Fruit fly (Drosophila melanogaster) whole organism, embryonic: ENCODE measurements around the gene CG13369.

Experiments
- Adf1 ChIP-seq: fragments of 200-800 bp; sonication (Bioruptor generic); IDR thresholded peaks from 2 replicates; pipeline ENCODE4 v1.3.6; 2022; ENCODE audit warnings: missing biosample characterization, missing genetic modification characterization
- B-H1 ChIP-seq: fragments of 200-800 bp; sonication (Bioruptor generic); IDR thresholded peaks from 3 replicates; pipeline ENCODE4 v1.3.6; 2022; ENCODE audit warnings: missing biosample characterization, missing genetic modification characterization
- Blimp-1 ChIP-seq: fragments of 200-800 bp; sonication (Bioruptor generic); optimal IDR thresholded peaks from 3 replicates; lab custom pipeline; 2018; ENCODE audit warnings: missing biosample characterization, missing genetic modification characterization, mild to moderate bottlenecking, moderate library complexity, missing genetic modification reagents
- CG10321 ChIP-seq: fragments of 200-800 bp; sonication (Bioruptor generic); IDR thresholded peaks from 2 replicates; pipeline ENCODE4 v1.3.6; 2022; ENCODE audit warnings: missing biosample characterization, missing genetic modification characterization
- CG12071 ChIP-seq: fragments of 200-800 bp; sonication (Bioruptor generic); optimal IDR thresholded peaks from 3 replicates; lab custom pipeline; 2018; ENCODE audit warnings: missing biosample characterization, mild to moderate bottlenecking, missing genetic modification characterization
- CG13287 ChIP-seq: fragments of 200-800 bp; sonication (Bioruptor generic); IDR thresholded peaks from 2 replicates; pipeline ENCODE4 v1.3.6; 2022; ENCODE audit warnings: missing biosample characterization, missing genetic modification characterization; ENCODE audit not compliant: partially characterized antibody
- CG17361 ChIP-seq: fragments of 200-800 bp; sonication (Bioruptor generic); IDR thresholded peaks from 3 replicates; pipeline ENCODE4 v1.3.6; 2022; ENCODE audit warnings: missing biosample characterization, missing genetic modification characterization
- CG17829 ChIP-seq: fragments of 200-800 bp; optimal IDR thresholded peaks from 2 replicates; lab custom pipeline; 2019; ENCODE audit warnings: missing biosample characterization, mild to moderate bottlenecking, missing genetic modification characterization, moderate library complexity
- CG1832 ChIP-seq: fragments of 200-800 bp; sonication (Bioruptor generic); optimal IDR thresholded peaks from 2 replicates; lab custom pipeline; 2017; ENCODE audit warnings: missing biosample characterization, mild to moderate bottlenecking, missing genetic modification characterization, inconsistent platforms
- CG32772 ChIP-seq: fragments of 200-800 bp; sonication (Bioruptor generic); IDR thresholded peaks from 2 replicates; pipeline ENCODE4 v1.3.6; 2022; ENCODE audit warnings: missing biosample characterization, missing genetic modification characterization
- CG4360 ChIP-seq: fragments of 200-800 bp; sonication (Bioruptor generic); IDR thresholded peaks from 2 replicates; pipeline ENCODE4 v1.3.6; 2022; ENCODE audit warnings: missing biosample characterization, missing genetic modification characterization
- CG43689 ChIP-seq: fragments of 200-800 bp; sonication (Bioruptor generic); IDR thresholded peaks from 2 replicates; pipeline ENCODE4 v1.3.6; 2022; ENCODE audit warnings: missing biosample characterization, missing genetic modification characterization
- CG4730 ChIP-seq: fragments of 200-800 bp; sonication (Bioruptor generic); IDR thresholded peaks from 2 replicates; pipeline ENCODE4 v1.3.6; 2022; ENCODE audit warnings: missing biosample characterization, missing genetic modification characterization
- CG6654 ChIP-seq: fragments of 200-800 bp; sonication (Bioruptor generic); optimal IDR thresholded peaks from 2 replicates; lab custom pipeline; 2017; ENCODE audit warnings: missing biosample characterization, mild to moderate bottlenecking, missing genetic modification characterization
- CG7745 ChIP-seq: fragments of 200-800 bp; sonication (Bioruptor generic); optimal IDR thresholded peaks from 2 replicates; lab custom pipeline; 2018; ENCODE audit warnings: missing biosample characterization, mild to moderate bottlenecking, missing genetic modification characterization, moderate library complexity
- CG8359 ChIP-seq: fragments of 200-800 bp; sonication (Bioruptor generic); optimal IDR thresholded peaks from 2 replicates; lab custom pipeline; 2017; ENCODE audit warnings: missing biosample characterization, mild to moderate bottlenecking, missing genetic modification characterization, borderline replicate concordance
- CG8478 ChIP-seq: fragments of >200 bp; optimal IDR thresholded peaks from 2 replicates; lab custom pipeline; 2018
- CoRest ChIP-seq: fragments of 200-800 bp; sonication (Bioruptor generic); optimal IDR thresholded peaks from 3 replicates; lab custom pipeline; 2018; ENCODE audit warnings: missing biosample characterization, mild to moderate bottlenecking, missing genetic modification characterization, moderate library complexity
- Deaf1 ChIP-seq: fragments of 200-800 bp; optimal IDR thresholded peaks from 3 replicates; lab custom pipeline; 2019; ENCODE audit warnings: missing biosample characterization, mild to moderate bottlenecking, missing genetic modification characterization, moderate library complexity
- Dip2 ChIP-seq: fragments of 200-800 bp; sonication (Bioruptor generic); IDR thresholded peaks from 2 replicates; pipeline ENCODE4 v1.3.6; 2022; ENCODE audit warnings: missing biosample characterization, missing genetic modification characterization
- HHEX ChIP-seq: fragments of 200-800 bp; sonication (Bioruptor generic); optimal IDR thresholded peaks from 3 replicates; lab custom pipeline; 2017; ENCODE audit warnings: missing biosample characterization, mild to moderate bottlenecking, missing genetic modification characterization, missing genetic modification reagents
- HLH3B ChIP-seq: fragments of 200-800 bp; sonication (Bioruptor generic); IDR thresholded peaks from 2 replicates; pipeline ENCODE4 v1.3.6; 2022; ENCODE audit warnings: missing biosample characterization, missing genetic modification characterization
- Hr51 ChIP-seq, 2 experiments: fragments of 200-800 bp; sonication (Bioruptor generic); optimal IDR thresholded peaks; 2 replicates in 1 of 2; 3 replicates in 1 of 2; lab custom pipeline; 2016 to 2018; ENCODE audit warnings: missing biosample characterization in 2 of 2, missing genetic modification characterization in 2 of 2, mild to moderate bottlenecking in 1 of 2, moderate library complexity in 1 of 2
- Nf-YA ChIP-seq: fragments of 200-800 bp; sonication (Bioruptor generic); IDR thresholded peaks from 2 replicates; pipeline ENCODE4 v1.3.6; 2022; ENCODE audit warnings: missing biosample characterization, missing genetic modification characterization
- Nf-YB ChIP-seq: fragments of 200-800 bp; sonication (Bioruptor generic); optimal IDR thresholded peaks from 3 replicates; lab custom pipeline; 2019; ENCODE audit warnings: missing biosample characterization, mild to moderate bottlenecking, missing genetic modification characterization, moderate library complexity
- Nf-YC ChIP-seq: fragments of 200-800 bp; optimal IDR thresholded peaks from 3 replicates; lab custom pipeline; 2019; ENCODE audit warnings: missing biosample characterization, mild to moderate bottlenecking, missing genetic modification characterization, moderate library complexity
- Vsx1 ChIP-seq: fragments of 200-800 bp; sonication (Bioruptor generic); optimal IDR thresholded peaks from 2 replicates; lab custom pipeline; 2017; ENCODE audit warnings: missing biosample characterization, mild to moderate bottlenecking, missing genetic modification characterization, missing genetic modification reagents
- abd-A ChIP-seq: fragments of 200-800 bp; sonication (Bioruptor generic); optimal IDR thresholded peaks from 3 replicates; lab custom pipeline; 2019; ENCODE audit warnings: missing biosample characterization, mild to moderate bottlenecking, missing genetic modification characterization, moderate library complexity
- btn ChIP-seq: fragments of 200-800 bp; sonication (Bioruptor generic); optimal IDR thresholded peaks from 2 replicates; lab custom pipeline; 2016; ENCODE audit warnings: missing biosample characterization, missing genetic modification characterization
- cad ChIP-seq: fragments of >200 bp; optimal IDR thresholded peaks from 2 replicates; lab custom pipeline; 2017; ENCODE audit warnings: missing biosample characterization, missing genetic modification characterization
- cg ChIP-seq: fragments of 200-800 bp; sonication (Bioruptor generic); optimal IDR thresholded peaks from 3 replicates; lab custom pipeline; 2019; ENCODE audit warnings: missing biosample characterization, mild to moderate bottlenecking, missing genetic modification characterization, moderate library complexity
- crol ChIP-seq: fragments of 200-800 bp; sonication (Bioruptor generic); IDR thresholded peaks from 2 replicates; pipeline ENCODE4 v1.3.6; 2022; ENCODE audit warnings: missing biosample characterization, missing genetic modification characterization
- crp ChIP-seq, 2 experiments: fragments of 200-800 bp; sonication (Bioruptor generic); optimal IDR thresholded peaks; 2 replicates in 1 of 2; 3 replicates in 1 of 2; lab custom pipeline; 2017; ENCODE audit warnings: missing biosample characterization in 2 of 2, missing genetic modification characterization in 2 of 2, mild to moderate bottlenecking in 1 of 2, moderate library complexity in 1 of 2
- disco-r ChIP-seq: fragments of 200-800 bp; sonication (Bioruptor generic); optimal IDR thresholded peaks from 2 replicates; lab custom pipeline; 2016; ENCODE audit warnings: missing biosample characterization, missing genetic modification characterization
- emc ChIP-seq: fragments of 200-800 bp; sonication (Bioruptor generic); optimal IDR thresholded peaks from 2 replicates; lab custom pipeline; 2016; ENCODE audit warnings: missing biosample characterization, missing genetic modification characterization
- ewg ChIP-seq: fragments of 200-800 bp; sonication (Bioruptor generic); optimal IDR thresholded peaks from 3 replicates; lab custom pipeline; 2017; ENCODE audit warnings: mild to moderate bottlenecking, missing biosample characterization, missing genetic modification reagents, missing genetic modification characterization
- gro ChIP-seq: fragments of 200-800 bp; sonication (Bioruptor generic); optimal IDR thresholded peaks from 2 replicates; lab custom pipeline; 2016; ENCODE audit warnings: missing biosample characterization, missing genetic modification characterization
- ham ChIP-seq: fragments of 200-800 bp; sonication (Bioruptor generic); IDR thresholded peaks from 2 replicates; pipeline ENCODE4 v1.3.6; 2022; ENCODE audit warnings: missing biosample characterization, missing genetic modification characterization
- lilli ChIP-seq: fragments of 200-800 bp; sonication (Bioruptor generic); optimal IDR thresholded peaks from 3 replicates; lab custom pipeline; 2016; ENCODE audit warnings: missing biosample characterization, missing genetic modification characterization
- mirr ChIP-seq: fragments of 200-800 bp; sonication (Bioruptor generic); optimal IDR thresholded peaks from 3 replicates; lab custom pipeline; 2018; ENCODE audit warnings: missing biosample characterization, mild to moderate bottlenecking, missing genetic modification characterization
- mld ChIP-seq: fragments of 200-800 bp; sonication (Bioruptor generic); IDR thresholded peaks from 3 replicates; pipeline ENCODE4 v1.3.6; 2022; ENCODE audit warnings: missing biosample characterization, missing genetic modification characterization; ENCODE audit not compliant: partially characterized antibody
- pita ChIP-seq: fragments of 200-800 bp; sonication (Bioruptor generic); optimal IDR thresholded peaks from 2 replicates; lab custom pipeline; 2017; ENCODE audit warnings: missing biosample characterization, mild to moderate bottlenecking, missing genetic modification characterization
- run ChIP-seq: fragments of 200-800 bp; sonication (Bioruptor generic); optimal IDR thresholded peaks from 3 replicates; lab custom pipeline; 2018; ENCODE audit warnings: missing biosample characterization, mild to moderate bottlenecking, missing genetic modification characterization
- sd ChIP-seq: fragments of 200-800 bp; sonication (Bioruptor generic); optimal IDR thresholded peaks from 3 replicates; lab custom pipeline; 2018; ENCODE audit warnings: missing biosample characterization, mild to moderate bottlenecking, missing genetic modification characterization, moderate library complexity
- sob ChIP-seq: fragments of 200-800 bp; sonication (Bioruptor generic); IDR thresholded peaks from 2 replicates; pipeline ENCODE4 v1.3.6; 2022; ENCODE audit warnings: missing biosample characterization, missing genetic modification characterization
- sr ChIP-seq: fragments of 200-800 bp; sonication (Bioruptor generic); IDR thresholded peaks from 3 replicates; pipeline ENCODE4 v1.3.6; 2022; ENCODE audit warnings: missing biosample characterization, missing genetic modification characterization
- tgo ChIP-seq: fragments of 200-800 bp; sonication (Bioruptor generic); IDR thresholded peaks from 3 replicates; pipeline ENCODE4 v1.3.6; 2022; ENCODE audit warnings: missing biosample characterization, missing genetic modification characterization
- tll ChIP-seq, 2 experiments: fragments of 200-800 bp in 1 of 2; fragments of >200 bp in 1 of 2; sonication (Bioruptor generic) in 1 of 2; optimal IDR thresholded peaks; 2 replicates each; lab custom pipeline; 2017 to 2019; ENCODE audit warnings: missing biosample characterization in 2 of 2, missing genetic modification characterization in 2 of 2, mild to moderate bottlenecking in 1 of 2, moderate library complexity in 1 of 2
- twi ChIP-seq: fragments of 200-800 bp; optimal IDR thresholded peaks from 2 replicates; lab custom pipeline; 2019; ENCODE audit warnings: missing biosample characterization, mild to moderate bottlenecking, missing genetic modification characterization, moderate library complexity

Gene CG13369

DNA sequence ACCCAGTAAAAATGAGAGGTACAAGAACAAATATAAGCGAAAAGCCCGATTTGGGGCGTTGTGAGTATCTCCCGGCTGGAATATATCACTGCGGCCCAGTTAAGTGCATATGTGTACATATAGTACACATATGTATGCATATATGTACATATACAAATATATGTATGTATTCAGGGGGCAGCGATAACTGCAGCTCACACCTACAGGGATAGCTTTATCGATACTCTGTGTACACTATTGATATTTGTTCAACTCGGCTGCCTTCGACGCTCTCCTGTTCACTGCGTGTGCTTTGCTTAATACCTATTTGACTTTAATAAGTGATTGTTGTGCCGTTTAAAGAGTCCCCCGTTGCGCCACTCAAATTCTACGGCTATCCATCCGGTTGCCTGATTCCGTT, 41.4 kb upstream of the CG13369 start, which contains the start of gene vnd (continued):
- TF ChIP-seq CG17361 (no peak), tgo (no peak), HHEX (GFP tag; lab: Kevin White, UChicago) (no peak), btn (no peak), disco-r (GFP tag; lab: Kevin White, UChicago) (no peak), Dip2 (GFP tag; lab: Robert Waterston, UW) (no peak), Hr51 (GFP tag; optimal IDR thresholded peaks at IDR 0.05; lab: Kevin White, UChicago) (no peak)
- TF ChIP-seq, all 482 proteins: peak for 43

DNA sequence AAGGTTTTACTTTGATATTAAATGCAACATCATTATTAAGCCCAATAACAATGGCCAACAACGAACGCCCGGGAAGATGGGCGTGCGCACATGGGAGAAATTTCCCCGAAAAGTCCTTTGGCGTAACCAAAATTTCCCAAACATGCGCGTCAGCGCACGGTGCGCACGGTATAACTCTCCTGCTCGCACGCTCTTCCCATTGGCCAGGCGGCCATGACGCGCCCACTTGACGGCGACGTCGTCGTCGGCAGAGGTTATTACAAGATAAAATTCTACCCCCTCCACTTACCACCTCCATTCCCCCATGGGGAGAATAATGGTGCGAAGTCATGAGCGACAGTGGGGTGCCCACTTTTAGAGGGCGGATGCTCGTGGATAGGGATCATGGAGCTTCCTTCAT, 34.3 kb upstream of the CG13369 start:
- peak; percentile 13 for TF ChIP-seq twi (tag; lab: Kevin White, UChicago)
- no peak for TF ChIP-seq CoRest
- TF ChIP-seq sd: no peak
- peak; percentile 54 for TF ChIP-seq cg (GFP tag; lab: Kevin White, UChicago)
- TF ChIP-seq Deaf1: peak; percentile 24
- TF ChIP-seq Nf-YC: peak; percentile 98
- TF ChIP-seq Adf1 (GFP tag; lab: Robert Waterston, UW): peak; percentile 92
- peak; percentile 85 for TF ChIP-seq CG10321 (GFP tag; lab: Robert Waterston, UW)
- peak; percentile 90 for TF ChIP-seq ewg (GFP tag; lab: Kevin White, UChicago)
- TF ChIP-seq abd-A (tag; lab: Kevin White, UChicago): peak; percentile 25
- no peak for TF ChIP-seq CG43689 (GFP tag; lab: Robert Waterston, UW)
- peak; percentile 98 for TF ChIP-seq Nf-YB (GFP tag; lab: Kevin White, UChicago)
- TF ChIP-seq Nf-YA (GFP tag; lab: Robert Waterston, UW): peak; percentile 70
- TF ChIP-seq crol (GFP tag; lab: Robert Waterston, UW): peak; percentile 36; the same call in 1 of the 2 replicates
- TF ChIP-seq CG1832 (GFP tag; lab: Kevin White, UChicago): peak; percentile 74
- no peak for TF ChIP-seq crp (GFP tag; optimal IDR thresholded peaks at IDR 0.05; lab: Kevin White, UChicago)

DNA sequence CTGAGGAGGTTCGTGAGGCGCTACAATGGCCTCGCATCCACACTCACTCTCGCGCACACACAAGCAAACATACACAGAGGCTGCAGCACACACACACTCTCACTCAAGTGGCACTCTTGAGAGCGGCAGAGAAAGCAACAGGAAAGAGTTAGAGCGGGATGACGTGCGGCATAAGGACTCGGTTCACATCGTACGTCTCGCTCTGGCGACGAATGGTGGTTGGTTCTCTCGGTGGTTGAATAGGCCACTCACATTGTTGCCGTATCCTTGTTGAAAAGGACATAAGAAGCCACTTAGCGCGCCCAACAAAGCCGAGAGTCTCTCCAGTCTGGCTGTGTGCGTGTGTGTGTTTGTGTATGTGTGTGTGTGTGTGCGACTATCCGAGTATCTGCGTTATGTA, 32.8 kb upstream of the CG13369 start:
- TF ChIP-seq CG4730 (no peak), ham (GFP tag; lab: Robert Waterston, UW) (no peak), B-H1 (GFP tag; lab: Robert Waterston, UW) (no peak), CG7745 (tag; lab: Kevin White, UChicago) (no peak), Vsx1 (no peak), Blimp-1 (GFP tag; lab: Kevin White, UChicago) (no peak), emc (GFP tag; lab: Kevin White, UChicago) (no peak), CG13287 (GFP tag; lab: Robert Waterston, UW) (no peak), gro (GFP tag; lab: Kevin White, UChicago) (no peak), crp (GFP tag; optimal IDR thresholded peaks at IDR 0.05; lab: Kevin White, UChicago) (no peak), run (no peak), CG32772 (no peak), HLH3B (GFP tag; lab: Robert Waterston, UW) (no peak), CG4360 (GFP tag; lab: Robert Waterston, UW) (no peak), sob (no peak), CG12071 (GFP tag; lab: Kevin White, UChicago) (no peak), sr (no peak), CG17829 (tag; lab: Kevin White, UChicago) (no peak), CG8478 (lab: Kevin White, UChicago) (peak; percentile 84), cad (no peak), lilli (no peak), Nf-YB (GFP tag; lab: Kevin White, UChicago) (peak; percentile 98), tll (GFP tag; optimal IDR thresholded peaks at IDR 0.05; lab: Kevin White, UChicago) (peak in 1 of 2 experiments; percentile 11), CG6654 (GFP tag; lab: Kevin White, UChicago) (no peak), mld (GFP tag; lab: Robert Waterston, UW) (no peak), CG8359 (GFP tag; lab: Kevin White, UChicago) (no peak), pita (no peak), mirr (GFP tag; lab: Kevin White, UChicago) (no peak)
